Fruit fly (Drosophila melanogaster) whole organism, pupa: ENCODE data around the gene Gapvd1.

Source experiments
- CG12605 ChIP-seq: fragments of 200-800 bp; sonication (Bioruptor generic); IDR thresholded peaks from 2 replicates; pipeline ENCODE4 v1.3.6; 2022; ENCODE audit warnings: missing biosample characterization, missing genetic modification characterization
- CG13204 ChIP-seq: fragments of 200-800 bp; sonication (Bioruptor generic); optimal IDR thresholded peaks from 2 replicates; lab custom pipeline; 2018; ENCODE audit warnings: missing biosample characterization, mild to moderate bottlenecking, missing genetic modification characterization, moderate library complexity
- CG8159 ChIP-seq: fragments of 200-800 bp; sonication (Bioruptor generic); optimal IDR thresholded peaks from 3 replicates; lab custom pipeline; 2018; ENCODE audit warnings: missing biosample characterization, mild to moderate bottlenecking, missing genetic modification characterization, moderate library complexity
- CG8301 ChIP-seq: fragments of 200-800 bp; sonication (Bioruptor generic); optimal IDR thresholded peaks from 2 replicates; lab custom pipeline; 2018; ENCODE audit warnings: missing biosample characterization, mild to moderate bottlenecking, missing genetic modification characterization
- CG9948 ChIP-seq: fragments of 200-800 bp; sonication (Bioruptor generic); optimal IDR thresholded peaks from 2 replicates; lab custom pipeline; 2018; ENCODE audit warnings: missing biosample characterization, mild to moderate bottlenecking, missing genetic modification characterization, moderate library complexity
- EcR ChIP-seq: fragments of 200-800 bp; sonication (Bioruptor generic); optimal IDR thresholded peaks from 3 replicates; lab custom pipeline; 2019; ENCODE audit warnings: missing biosample characterization, missing genetic modification characterization, mild to moderate bottlenecking, moderate library complexity, missing genetic modification reagents
- Pif1A ChIP-seq: fragments of 200-800 bp; sonication (Bioruptor generic); optimal IDR thresholded peaks from 3 replicates; lab custom pipeline; 2016; ENCODE audit warnings: missing biosample characterization, missing genetic modification characterization
- Pif1B ChIP-seq: fragments of 200-800 bp; sonication (Bioruptor generic); optimal IDR thresholded peaks from 3 replicates; lab custom pipeline; 2016; ENCODE audit warnings: missing biosample characterization, missing genetic modification characterization
- Snoo ChIP-seq: fragments of 200-800 bp; sonication (Bioruptor generic); optimal IDR thresholded peaks from 3 replicates; lab custom pipeline; 2017; ENCODE audit warnings: missing biosample characterization, mild to moderate bottlenecking, missing genetic modification characterization, inconsistent platforms
- fd96Ca ChIP-seq: fragments of 200-800 bp; sonication (Bioruptor generic); IDR thresholded peaks from 3 replicates; pipeline ENCODE4 v1.3.6; 2022; ENCODE audit warnings: missing biosample characterization, missing genetic modification characterization
- gl ChIP-seq: fragments of 200-800 bp; sonication (Bioruptor generic); optimal IDR thresholded peaks from 2 replicates; lab custom pipeline; 2018; ENCODE audit warnings: missing biosample characterization, mild to moderate bottlenecking, missing genetic modification characterization
- rn ChIP-seq: fragments of 200-800 bp; sonication (Bioruptor generic); IDR thresholded peaks from 2 replicates; pipeline ENCODE4 v1.3.6; 2022; ENCODE audit warnings: missing biosample characterization, missing genetic modification characterization

dm6 chrX:11379747-11380146 lies 54.6 kb downstream of the Gapvd1 start:
- TF ChIP-seq CG8301 (tag; lab: Kevin White, UChicago) (no peak), rn (GFP tag; lab: Robert Waterston, UW) (no peak), CG13204 (GFP tag; lab: Kevin White, UChicago) (no peak), gl (tag; lab: Kevin White, UChicago) (no peak), CG8159 (tag; lab: Kevin White, UChicago) (no peak), CG9948 (tag; lab: Kevin White, UChicago) (no peak), CG12605 (GFP tag; lab: Robert Waterston, UW) (no peak), fd96Ca (no peak), Snoo (tag; lab: Kevin White, UChicago) (no peak), EcR (no peak), Pif1B (no peak), Pif1A (GFP tag; lab: Kevin White, UChicago) (no peak)
